Fruit fly (Drosophila melanogaster) whole organism, embryonic: Measurements from ENCODE around the gene CG7294.

Experiments
- CG10274 ChIP-seq: fragments of 200-800 bp; sonication (Bioruptor generic); optimal IDR thresholded peaks from 3 replicates; lab custom pipeline; 2017; ENCODE audit warnings: missing biosample characterization, mild to moderate bottlenecking, missing genetic modification characterization
- CG11093 ChIP-seq: fragments of 200-800 bp; sonication (Bioruptor generic); IDR thresholded peaks from 3 replicates; pipeline ENCODE4 v1.3.6; 2022; ENCODE audit warnings: missing biosample characterization, missing genetic modification characterization
- CG11695 ChIP-seq: fragments of 200-800 bp; sonication (Bioruptor generic); IDR thresholded peaks from 3 replicates; pipeline ENCODE4 v1.3.6; 2022; ENCODE audit warnings: missing biosample characterization, missing genetic modification characterization
- CG12155 ChIP-seq: fragments of 200-800 bp; sonication (Bioruptor generic); optimal IDR thresholded peaks from 3 replicates; lab custom pipeline; 2016; ENCODE audit warnings: missing biosample characterization, missing genetic modification characterization
- CG14050 ChIP-seq: fragments of 200-800 bp; sonication (Bioruptor generic); IDR thresholded peaks from 3 replicates; pipeline ENCODE4 v1.3.6; 2022; ENCODE audit warnings: missing biosample characterization, missing genetic modification characterization
- CG16863 ChIP-seq: fragments of 200-800 bp; sonication (Bioruptor generic); optimal IDR thresholded peaks from 3 replicates; lab custom pipeline; 2016; ENCODE audit warnings: missing biosample characterization, missing genetic modification characterization
- CG18599 ChIP-seq: fragments of 200-800 bp; sonication (Bioruptor generic); optimal IDR thresholded peaks from 3 replicates; lab custom pipeline; 2017; ENCODE audit warnings: missing biosample characterization, missing genetic modification characterization, mild to moderate bottlenecking, moderate library complexity, missing genetic modification reagents
- CG2678 ChIP-seq: fragments of 200-800 bp; sonication (Bioruptor generic); optimal IDR thresholded peaks from 3 replicates; lab custom pipeline; 2019; ENCODE audit warnings: missing biosample characterization, mild to moderate bottlenecking, missing genetic modification characterization, moderate library complexity
- CG2712 ChIP-seq: fragments of 200-800 bp; optimal IDR thresholded peaks from 3 replicates; lab custom pipeline; 2019; ENCODE audit warnings: missing biosample characterization, mild to moderate bottlenecking, missing genetic modification characterization, moderate library complexity
- CG31441 ChIP-seq: fragments of 200-800 bp; sonication (Bioruptor generic); IDR thresholded peaks from 2 replicates; pipeline ENCODE4 v1.3.6; 2022; ENCODE audit warnings: missing biosample characterization, missing genetic modification characterization
- CG32532 ChIP-seq: fragments of 200-800 bp; sonication (Bioruptor generic); IDR thresholded peaks from 2 replicates; pipeline ENCODE4 v1.3.6; 2022; ENCODE audit warnings: missing biosample characterization, missing genetic modification characterization
- CG33213 ChIP-seq: fragments of 200-800 bp; sonication (Bioruptor generic); optimal IDR thresholded peaks from 3 replicates; lab custom pipeline; 2016; ENCODE audit warnings: missing biosample characterization, missing genetic modification characterization
- CG3847 ChIP-seq: fragments of 200-800 bp; sonication (Bioruptor generic); IDR thresholded peaks from 2 replicates; pipeline ENCODE4 v1.3.6; 2022; ENCODE audit warnings: missing biosample characterization, missing genetic modification characterization
- CG4328 ChIP-seq: fragments of 200-800 bp; sonication (Bioruptor generic); optimal IDR thresholded peaks from 3 replicates; lab custom pipeline; 2017; ENCODE audit warnings: missing biosample characterization, missing genetic modification reagents, missing genetic modification characterization
- CG6254 ChIP-seq: fragments of 200-800 bp; sonication (Bioruptor generic); optimal IDR thresholded peaks from 3 replicates; lab custom pipeline; 2017; ENCODE audit warnings: mild to moderate bottlenecking, missing biosample characterization, missing genetic modification reagents, missing genetic modification characterization
- CG7556 ChIP-seq: fragments of 200-800 bp; sonication (Bioruptor generic); optimal IDR thresholded peaks from 2 replicates; lab custom pipeline; 2017; ENCODE audit warnings: missing biosample characterization, mild to moderate bottlenecking, missing genetic modification characterization
- Camta ChIP-seq: fragments of 200-800 bp; sonication (Bioruptor generic); optimal IDR thresholded peaks from 2 replicates; lab custom pipeline; 2016; ENCODE audit warnings: missing biosample characterization, missing genetic modification characterization
- Chrac-16 ChIP-seq: fragments of 200-800 bp; sonication (Bioruptor generic); optimal IDR thresholded peaks from 3 replicates; lab custom pipeline; 2016; ENCODE audit warnings: missing biosample characterization, missing genetic modification characterization
- Dfd ChIP-seq, 2 experiments: fragments of >200 bp; optimal IDR thresholded peaks; 2 replicates each; lab custom pipeline; 2017; ENCODE audit warnings: missing biosample characterization in 2 of 2, missing genetic modification characterization in 2 of 2
- Dip3 ChIP-seq: fragments of 200-800 bp; sonication (Bioruptor generic); optimal IDR thresholded peaks from 3 replicates; lab custom pipeline; 2016; ENCODE audit warnings: missing biosample characterization, missing genetic modification characterization
- Dll ChIP-seq: fragments of 200-800 bp; sonication (Bioruptor generic); IDR thresholded peaks from 4 replicates; pipeline ENCODE4 v1.3.6; 2022; ENCODE audit warnings: missing biosample characterization, missing genetic modification characterization; ENCODE audit not compliant: partially characterized antibody
- ERR ChIP-seq: fragments of 200-800 bp; sonication (Bioruptor generic); optimal IDR thresholded peaks from 2 replicates; lab custom pipeline; 2016; ENCODE audit warnings: missing biosample characterization, missing genetic modification characterization
- HLH54F ChIP-seq: fragments of 200-800 bp; sonication (Bioruptor generic); optimal IDR thresholded peaks from 3 replicates; lab custom pipeline; 2016; ENCODE audit warnings: missing biosample characterization, missing genetic modification characterization
- Hmx ChIP-seq: fragments of 200-800 bp; sonication (Bioruptor generic); optimal IDR thresholded peaks from 2 replicates; lab custom pipeline; 2016; ENCODE audit warnings: missing biosample characterization, missing genetic modification characterization
- Hr3 ChIP-seq: fragments of 200-800 bp; sonication (Bioruptor generic); optimal IDR thresholded peaks from 3 replicates; lab custom pipeline; 2016; ENCODE audit warnings: missing biosample characterization, missing genetic modification characterization
- Lhr ChIP-seq: fragments of 200-800 bp; sonication (Bioruptor generic); optimal IDR thresholded peaks from 3 replicates; lab custom pipeline; 2017; ENCODE audit warnings: mild to moderate bottlenecking, missing biosample characterization, missing genetic modification reagents, missing genetic modification characterization
- NFAT ChIP-seq: fragments of 200-800 bp; sonication (Bioruptor generic); IDR thresholded peaks from 2 replicates; pipeline ENCODE4 v1.3.6; 2022; ENCODE audit warnings: missing biosample characterization, missing genetic modification characterization
- Nf-YC ChIP-seq: fragments of 200-800 bp; optimal IDR thresholded peaks from 3 replicates; lab custom pipeline; 2019; ENCODE audit warnings: missing biosample characterization, mild to moderate bottlenecking, missing genetic modification characterization, moderate library complexity
- Ptx1 ChIP-seq: fragments of 200-800 bp; sonication (Bioruptor generic); IDR thresholded peaks from 2 replicates; pipeline ENCODE4 v1.3.6; 2022; ENCODE audit warnings: missing biosample characterization, missing genetic modification characterization
- abd-A ChIP-seq: fragments of 200-800 bp; sonication (Bioruptor generic); optimal IDR thresholded peaks from 3 replicates; lab custom pipeline; 2019; ENCODE audit warnings: missing biosample characterization, mild to moderate bottlenecking, missing genetic modification characterization, moderate library complexity
- aop ChIP-seq: fragments of 200-800 bp; sonication (Bioruptor generic); IDR thresholded peaks from 2 replicates; pipeline ENCODE4 v1.3.6; 2022; ENCODE audit warnings: missing biosample characterization, missing genetic modification characterization
- ash1 ChIP-seq: fragments of 200-800 bp; sonication (Bioruptor generic); optimal IDR thresholded peaks from 2 replicates; lab custom pipeline; 2018; ENCODE audit warnings: missing biosample characterization, mild to moderate bottlenecking, missing genetic modification characterization
- gcm2 ChIP-seq: fragments of 200-800 bp; sonication (Bioruptor generic); optimal IDR thresholded peaks from 2 replicates; lab custom pipeline; 2016; ENCODE audit warnings: missing biosample characterization, missing genetic modification characterization
- gt ChIP-seq: fragments of 200-800 bp; sonication (Bioruptor generic); IDR thresholded peaks from 2 replicates; pipeline ENCODE4 v1.3.6; 2022; ENCODE audit warnings: missing biosample characterization, missing genetic modification characterization
- hb ChIP-seq: fragments of 200-800 bp; sonication (Bioruptor generic); IDR thresholded peaks from 3 replicates; pipeline ENCODE4 v1.3.6; 2022; ENCODE audit warnings: missing biosample characterization, missing genetic modification characterization; ENCODE audit not compliant: partially characterized antibody
- inv ChIP-seq: fragments of 200-800 bp; sonication (Bioruptor generic); IDR thresholded peaks from 2 replicates; pipeline ENCODE4 v1.3.6; 2022; ENCODE audit warnings: missing biosample characterization, missing genetic modification characterization; ENCODE audit not compliant: partially characterized antibody
- jumu ChIP-seq: fragments of 200-800 bp; sonication (Bioruptor generic); optimal IDR thresholded peaks from 3 replicates; lab custom pipeline; 2016; ENCODE audit warnings: missing biosample characterization, missing genetic modification characterization
- kay ChIP-seq: fragments of 200-800 bp; sonication (Bioruptor generic); optimal IDR thresholded peaks from 2 replicates; lab custom pipeline; 2016; ENCODE audit warnings: missing biosample characterization, missing genetic modification characterization
- lbe ChIP-seq: fragments of 200-800 bp; sonication (Bioruptor generic); optimal IDR thresholded peaks from 2 replicates; lab custom pipeline; 2016; ENCODE audit warnings: missing biosample characterization, mild to moderate bottlenecking, missing genetic modification characterization
- mam ChIP-seq: fragments of 200-800 bp; sonication (Bioruptor generic); optimal IDR thresholded peaks from 3 replicates; lab custom pipeline; 2016; ENCODE audit warnings: missing biosample characterization, missing genetic modification characterization
- onecut ChIP-seq: fragments of 200-800 bp; sonication (Bioruptor generic); IDR thresholded peaks from 2 replicates; pipeline ENCODE4 v1.3.6; 2022; ENCODE audit warnings: missing biosample characterization, missing genetic modification characterization
- org-1 ChIP-seq: fragments of 200-800 bp; sonication (Bioruptor generic); optimal IDR thresholded peaks from 2 replicates; lab custom pipeline; 2017; ENCODE audit warnings: missing biosample characterization, missing genetic modification characterization
- pan ChIP-seq, 4 experiments: fragments of >200 bp in 3 of 4; fragments of 200-800 bp in 1 of 4; sonication (Bioruptor generic) in 1 of 4; optimal IDR thresholded peaks in 3 of 4; IDR thresholded peaks in 1 of 4; 2 replicates each; pipeline versions ENCODE4 v1.3.6 to Lab custom; 2017 to 2022; ENCODE audit warnings: missing biosample characterization in 2 of 4, missing genetic modification characterization in 2 of 4, mixed read lengths in 1 of 4
- phol ChIP-seq: fragments of 200-800 bp; sonication (Bioruptor generic); optimal IDR thresholded peaks from 3 replicates; lab custom pipeline; 2018; ENCODE audit warnings: missing biosample characterization, mild to moderate bottlenecking, missing genetic modification characterization, moderate library complexity
- pros ChIP-seq: fragments of 200-800 bp; sonication (Bioruptor generic); optimal IDR thresholded peaks from 3 replicates; lab custom pipeline; 2019; ENCODE audit warnings: missing biosample characterization, mild to moderate bottlenecking, missing genetic modification characterization, moderate library complexity
- pum ChIP-seq: fragments of 200-800 bp; sonication (Bioruptor generic); optimal IDR thresholded peaks from 2 replicates; lab custom pipeline; 2016; ENCODE audit warnings: missing biosample characterization, missing genetic modification characterization
- repo ChIP-seq: fragments of 200-800 bp; sonication (Bioruptor generic); optimal IDR thresholded peaks from 2 replicates; lab custom pipeline; 2016; ENCODE audit warnings: missing biosample characterization, missing genetic modification characterization
- sens-2 ChIP-seq: fragments of 200-800 bp; sonication (Bioruptor generic); IDR thresholded peaks from 2 replicates; pipeline ENCODE4 v1.3.6; 2022; ENCODE audit warnings: missing biosample characterization, missing genetic modification characterization
- tin ChIP-seq: fragments of 200-800 bp; sonication (Bioruptor generic); optimal IDR thresholded peaks from 3 replicates; lab custom pipeline; 2016; ENCODE audit warnings: missing biosample characterization, missing genetic modification characterization
- tio ChIP-seq: fragments of 200-800 bp; sonication (Bioruptor generic); optimal IDR thresholded peaks from 2 replicates; lab custom pipeline; 2017; ENCODE audit warnings: missing biosample characterization, missing genetic modification characterization, inconsistent platforms
- wek ChIP-seq: fragments of 200-800 bp; sonication (Bioruptor generic); optimal IDR thresholded peaks from 3 replicates; lab custom pipeline; 2018; ENCODE audit warnings: missing biosample characterization, mild to moderate bottlenecking, missing genetic modification characterization, moderate library complexity

Gene CG7294

dm6 chr2L:10732343-10732808 lies 43.3 kb upstream of the CG7294 start, which contains the start of the genes EMC3 and Dpy-30L1 (continued):
- TF ChIP-seq CG10274 (GFP tag; lab: Kevin White, UChicago) (no peak), CG33213 (GFP tag; lab: Kevin White, UChicago) (peak; percentile 54), Hmx (GFP tag; lab: Kevin White, UChicago) (no peak), CG6254 (GFP tag; lab: Kevin White, UChicago) (no peak), kay (GFP tag; lab: Kevin White, UChicago) (peak; percentile 30), CG18599 (no peak), Dll (GFP tag; lab: Robert Waterston, UW) (peak; percentile 94), lbe (GFP tag; lab: Kevin White, UChicago) (no peak), CG11093 (GFP tag; lab: Robert Waterston, UW) (no peak), onecut (GFP tag; lab: Robert Waterston, UW) (peak; percentile 30; the same call in 1 of the 2 replicates), CG14050 (GFP tag; lab: Robert Waterston, UW) (no peak), HLH54F (GFP tag; lab: Kevin White, UChicago) (peak; percentile 32), Camta (GFP tag; lab: Kevin White, UChicago) (peak; percentile 13), repo (GFP tag; lab: Kevin White, UChicago) (no peak), tio (GFP tag; lab: Kevin White, UChicago) (no peak), Dfd (GFP tag; optimal IDR thresholded peaks at IDR 0.05; lab: Kevin White, UChicago) (no peak), wek (GFP tag; lab: Kevin White, UChicago) (peak; percentile 98), gcm2 (GFP tag; lab: Kevin White, UChicago) (peak; percentile 12), CG12155 (GFP tag; lab: Kevin White, UChicago) (peak; percentile 54), CG7556 (GFP tag; lab: Kevin White, UChicago) (peak; percentile 34), gt (no peak), ERR (GFP tag; lab: Kevin White, UChicago) (peak; percentile 24), aop (GFP tag; lab: Robert Waterston, UW) (no peak), CG2678 (tag; lab: Kevin White, UChicago) (no peak), CG2712 (peak; percentile 74), CG16863 (GFP tag; lab: Kevin White, UChicago) (peak; percentile 33), Hr3 (GFP tag; lab: Kevin White, UChicago) (peak; percentile 63), Chrac-16 (GFP tag; lab: Kevin White, UChicago) (peak; percentile 67), pan (optimal IDR thresholded peaks at IDR 0.05; lab: Kevin White, UChicago) (no peak), pan (GFP tag; optimal IDR thresholded peaks at IDR 0.05 in 1 of 2, IDR thresholded peaks at IDR 0.05 in 1 of 2) (peak in 1 of 2 experiments; percentile 53), Ptx1 (GFP tag; lab: Robert Waterston, UW) (peak; percentile 63), org-1 (GFP tag; lab: Kevin White, UChicago) (no peak), tin (GFP tag; lab: Kevin White, UChicago) (peak; percentile 21), Lhr (GFP tag; lab: Kevin White, UChicago) (peak; percentile 11), abd-A (no peak), Nf-YC (no peak), Dip3 (GFP tag; lab: Kevin White, UChicago) (peak; percentile 45), mam (GFP tag; lab: Kevin White, UChicago) (peak; percentile 55), CG32532 (GFP tag; lab: Robert Waterston, UW) (peak; percentile 42; the same call in 1 of the 2 replicates), ash1 (GFP tag; lab: Kevin White, UChicago) (no peak), CG31441 (GFP tag; lab: Robert Waterston, UW) (no peak; the same call in none of the 2 replicates), phol (tag; lab: Kevin White, UChicago) (peak; percentile 68), CG11695 (GFP tag; lab: Robert Waterston, UW) (no peak), jumu (GFP tag; lab: Kevin White, UChicago) (peak; percentile 27), hb (GFP tag; lab: Robert Waterston, UW) (peak; percentile 73; the same call in 2 of the 3 replicates), CG3847 (GFP tag; lab: Robert Waterston, UW) (peak; percentile 56), pros (GFP tag; lab: Kevin White, UChicago) (no peak), pum (GFP tag; lab: Kevin White, UChicago) (peak; percentile 30), sens-2 (GFP tag; lab: Robert Waterston, UW) (no peak), inv (GFP tag; lab: Robert Waterston, UW) (peak; percentile 73), CG4328 (GFP tag; lab: Kevin White, UChicago) (peak; percentile 1), NFAT (GFP tag; lab: Robert Waterston, UW) (0 out of 2 replicates have a peak, but pooled peaks have one; percentile 17)
